Fruit fly (Drosophila melanogaster) whole organism, embryonic: Measurements from ENCODE around the gene Jupiter.
A peak's percentile ranks its signal among the peaks of the same experiment; 100 is the strongest.

Experiments used
- Aef1 ChIP-seq: fragments of 200-800 bp; sonication (Bioruptor generic); IDR thresholded peaks from 3 replicates; pipeline ENCODE4 v1.3.6; 2022; ENCODE audit warnings: missing biosample characterization, missing genetic modification characterization
- Awh ChIP-seq: fragments of 200-800 bp; sonication (Bioruptor generic); IDR thresholded peaks from 2 replicates; pipeline ENCODE4, ENCODE4 v1.3.6; 2022; ENCODE audit warnings: missing biosample characterization, missing genetic modification characterization
- Bteb2 ChIP-seq: fragments of 200-800 bp; sonication (Bioruptor generic); optimal IDR thresholded peaks from 2 replicates; lab custom pipeline; 2016; ENCODE audit warnings: missing biosample characterization, missing genetic modification characterization
- CG1024 ChIP-seq: fragments of 200-800 bp; sonication (Bioruptor generic); IDR thresholded peaks from 2 replicates; pipeline ENCODE4 v1.3.6; 2022; ENCODE audit warnings: missing biosample characterization, missing genetic modification characterization
- CG10321 ChIP-seq: fragments of 200-800 bp; sonication (Bioruptor generic); IDR thresholded peaks from 2 replicates; pipeline ENCODE4 v1.3.6; 2022; ENCODE audit warnings: missing biosample characterization, missing genetic modification characterization
- CG10543 ChIP-seq: fragments of 200-800 bp; sonication (Bioruptor generic); optimal IDR thresholded peaks from 3 replicates; lab custom pipeline; 2017; ENCODE audit warnings: missing biosample characterization, mild to moderate bottlenecking, missing genetic modification characterization, moderate library complexity
- CG11456 ChIP-seq: fragments of 200-800 bp; sonication (Bioruptor generic); IDR thresholded peaks from 3 replicates; pipeline ENCODE4 v1.3.6; 2022; ENCODE audit warnings: missing biosample characterization, missing genetic modification characterization
- CG12104 ChIP-seq: fragments of 200-800 bp; sonication (Bioruptor generic); optimal IDR thresholded peaks from 3 replicates; lab custom pipeline; 2016; ENCODE audit warnings: missing biosample characterization, missing genetic modification characterization
- CG13287 ChIP-seq: fragments of 200-800 bp; sonication (Bioruptor generic); IDR thresholded peaks from 2 replicates; pipeline ENCODE4 v1.3.6; 2022; ENCODE audit warnings: missing biosample characterization, missing genetic modification characterization; ENCODE audit not compliant: partially characterized antibody
- CG13424 ChIP-seq: fragments of 200-800 bp; sonication (Bioruptor generic); optimal IDR thresholded peaks from 2 replicates; lab custom pipeline; 2019; ENCODE audit warnings: missing biosample characterization, mild to moderate bottlenecking, missing genetic modification characterization, moderate library complexity
- CG13624 ChIP-seq: fragments of 200-800 bp; sonication (Bioruptor generic); optimal IDR thresholded peaks from 2 replicates; lab custom pipeline; 2016; ENCODE audit warnings: missing biosample characterization, missing genetic modification characterization
- CG1602 ChIP-seq: fragments of 200-800 bp; sonication (Bioruptor generic); optimal IDR thresholded peaks from 3 replicates; lab custom pipeline; 2016; ENCODE audit warnings: missing biosample characterization, missing genetic modification characterization
- CG2129 ChIP-seq: fragments of 200-800 bp; sonication (Bioruptor generic); IDR thresholded peaks from 2 replicates; pipeline ENCODE4 v1.3.6; 2022; ENCODE audit warnings: missing biosample characterization, missing genetic modification characterization; ENCODE audit not compliant: partially characterized antibody
- CG30431 ChIP-seq: fragments of 200-800 bp; sonication (Bioruptor generic); optimal IDR thresholded peaks from 2 replicates; lab custom pipeline; 2017; ENCODE audit warnings: missing biosample characterization, missing genetic modification characterization
- CG31365 ChIP-seq: fragments of 200-800 bp; sonication (Bioruptor generic); optimal IDR thresholded peaks from 2 replicates; lab custom pipeline; 2018; ENCODE audit warnings: missing biosample characterization, mild to moderate bottlenecking, missing genetic modification characterization
- CG33213 ChIP-seq: fragments of 200-800 bp; sonication (Bioruptor generic); optimal IDR thresholded peaks from 3 replicates; lab custom pipeline; 2016; ENCODE audit warnings: missing biosample characterization, missing genetic modification characterization
- CG3726 ChIP-seq: fragments of 200-800 bp; sonication (Bioruptor generic); IDR thresholded peaks from 3 replicates; pipeline ENCODE4, ENCODE4 v1.3.6; 2022; ENCODE audit warnings: missing biosample characterization, missing genetic modification characterization
- CG3995 ChIP-seq: fragments of 200-800 bp; sonication (Bioruptor generic); optimal IDR thresholded peaks from 3 replicates; lab custom pipeline; 2016; ENCODE audit warnings: missing biosample characterization, missing genetic modification characterization
- CG43689 ChIP-seq: fragments of 200-800 bp; sonication (Bioruptor generic); IDR thresholded peaks from 2 replicates; pipeline ENCODE4 v1.3.6; 2022; ENCODE audit warnings: missing biosample characterization, missing genetic modification characterization
- CG4404 ChIP-seq: fragments of 200-800 bp; sonication (Bioruptor generic); IDR thresholded peaks from 2 replicates; pipeline ENCODE4 v1.3.6; 2022; ENCODE audit warnings: missing biosample characterization, missing genetic modification characterization
- CG4424 ChIP-seq: fragments of 200-800 bp; sonication (Bioruptor generic); optimal IDR thresholded peaks from 3 replicates; lab custom pipeline; 2016; ENCODE audit warnings: missing biosample characterization, missing genetic modification characterization
- CG5245 ChIP-seq: fragments of 200-800 bp; sonication (Bioruptor generic); optimal IDR thresholded peaks from 3 replicates; lab custom pipeline; 2016; ENCODE audit warnings: missing biosample characterization, missing genetic modification characterization
- CG7786 ChIP-seq: fragments of 200-800 bp; sonication (Bioruptor generic); optimal IDR thresholded peaks from 2 replicates; lab custom pipeline; 2016; ENCODE audit warnings: missing biosample characterization, missing genetic modification characterization
- CG9727 ChIP-seq: fragments of 200-800 bp; sonication (Bioruptor generic); optimal IDR thresholded peaks from 3 replicates; lab custom pipeline; 2017; ENCODE audit warnings: missing biosample characterization, mild to moderate bottlenecking, missing genetic modification characterization
- CG9876 ChIP-seq: fragments of 200-800 bp; sonication (Bioruptor generic); optimal IDR thresholded peaks from 2 replicates; lab custom pipeline; 2016; ENCODE audit warnings: missing biosample characterization, missing genetic modification characterization
- CoRest ChIP-seq: fragments of 200-800 bp; sonication (Bioruptor generic); optimal IDR thresholded peaks from 3 replicates; lab custom pipeline; 2018; ENCODE audit warnings: missing biosample characterization, mild to moderate bottlenecking, missing genetic modification characterization, moderate library complexity
- Dref ChIP-seq: fragments of 200-800 bp; sonication (Bioruptor generic); IDR thresholded peaks from 2 replicates; pipeline ENCODE4 v1.3.6; 2022; ENCODE audit warnings: missing biosample characterization, missing genetic modification characterization
- Fer1 ChIP-seq: fragments of 200-800 bp; sonication (Bioruptor generic); optimal IDR thresholded peaks from 2 replicates; lab custom pipeline; 2017; ENCODE audit warnings: missing biosample characterization, mild to moderate bottlenecking, missing genetic modification characterization
- H2.0 ChIP-seq: fragments of 200-800 bp; sonication (Bioruptor generic); IDR thresholded peaks from 2 replicates; pipeline ENCODE4 v1.3.6; 2022; ENCODE audit warnings: missing biosample characterization, missing genetic modification characterization
- Hand ChIP-seq: fragments of 200-800 bp; sonication (Bioruptor generic); optimal IDR thresholded peaks from 2 replicates; lab custom pipeline; 2017; ENCODE audit warnings: mild to moderate bottlenecking, missing biosample characterization, missing genetic modification reagents, missing genetic modification characterization
- Myb ChIP-seq: fragments of 200-800 bp; sonication (Bioruptor generic); optimal IDR thresholded peaks from 2 replicates; lab custom pipeline; 2016; ENCODE audit warnings: missing biosample characterization, missing genetic modification characterization
- NK7.1 ChIP-seq: fragments of 200-800 bp; sonication (Bioruptor generic); optimal IDR thresholded peaks from 3 replicates; lab custom pipeline; 2016; ENCODE audit warnings: missing biosample characterization, missing genetic modification characterization
- Oaz ChIP-seq: fragments of 200-800 bp; sonication (Bioruptor generic); IDR thresholded peaks from 2 replicates; pipeline ENCODE4 v1.3.6; 2022; ENCODE audit warnings: missing biosample characterization, missing genetic modification characterization
- PHDP ChIP-seq: fragments of 200-800 bp; sonication (Bioruptor generic); optimal IDR thresholded peaks from 3 replicates; lab custom pipeline; 2018; ENCODE audit warnings: missing biosample characterization, mild to moderate bottlenecking, missing genetic modification characterization, moderate library complexity
- Poxn ChIP-seq: fragments of 200-800 bp; sonication (Bioruptor generic); IDR thresholded peaks from 2 replicates; pipeline ENCODE4 v1.3.6; 2022; ENCODE audit warnings: missing biosample characterization, missing genetic modification characterization
- Side ChIP-seq: fragments of 200-800 bp; sonication (Bioruptor generic); optimal IDR thresholded peaks from 2 replicates; lab custom pipeline; 2016; ENCODE audit warnings: missing biosample characterization, missing genetic modification characterization
- Sox102F ChIP-seq: fragments of 200-800 bp; sonication (Bioruptor generic); optimal IDR thresholded peaks from 2 replicates; lab custom pipeline; 2018; ENCODE audit warnings: missing biosample characterization, mild to moderate bottlenecking, missing genetic modification characterization, moderate library complexity
- Usf ChIP-seq: fragments of 200-800 bp; sonication (Bioruptor generic); optimal IDR thresholded peaks from 2 replicates; lab custom pipeline; 2017; ENCODE audit warnings: missing genotype, missing biosample characterization, missing genetic modification characterization
- chif ChIP-seq, 2 experiments: fragments of 200-800 bp; sonication (Bioruptor generic); optimal IDR thresholded peaks; 3 replicates each; lab custom pipeline; 2016; ENCODE audit warnings: missing biosample characterization in 2 of 2, missing genetic modification characterization in 2 of 2
- crc ChIP-seq: fragments of 200-800 bp; sonication (Bioruptor generic); optimal IDR thresholded peaks from 2 replicates; lab custom pipeline; 2016; ENCODE audit warnings: missing biosample characterization, missing genetic modification characterization
- crol ChIP-seq: fragments of 200-800 bp; sonication (Bioruptor generic); IDR thresholded peaks from 2 replicates; pipeline ENCODE4 v1.3.6; 2022; ENCODE audit warnings: missing biosample characterization, missing genetic modification characterization
- dpn ChIP-seq, 2 experiments: fragments of 200-800 bp; sonication (Bioruptor generic); optimal IDR thresholded peaks; 3 replicates each; lab custom pipeline; 2016; ENCODE audit warnings: missing biosample characterization in 2 of 2, missing genetic modification characterization in 2 of 2
- esg ChIP-seq: fragments of 200-800 bp; sonication (Bioruptor generic); conservative IDR thresholded peaks from 2 replicates; pipeline ENCODE4 v1.3.6; 2022; ENCODE audit warnings: missing biosample characterization, missing genetic modification characterization
- grau ChIP-seq: fragments of 200-800 bp; optimal IDR thresholded peaks from 3 replicates; lab custom pipeline; 2019; ENCODE audit warnings: missing biosample characterization, mild to moderate bottlenecking, missing genetic modification characterization, moderate library complexity
- her ChIP-seq: fragments of 200-800 bp; sonication (Bioruptor generic); optimal IDR thresholded peaks from 2 replicates; lab custom pipeline; 2016; ENCODE audit warnings: missing biosample characterization, missing genetic modification characterization
- klu ChIP-seq: fragments of 200-800 bp; sonication (Bioruptor generic); IDR thresholded peaks from 2 replicates; pipeline ENCODE4 v1.3.6; 2022; ENCODE audit warnings: missing biosample characterization, missing genetic modification characterization
- nom ChIP-seq: fragments of 200-800 bp; sonication (Bioruptor generic); optimal IDR thresholded peaks from 2 replicates; lab custom pipeline; 2017; ENCODE audit warnings: missing biosample characterization, missing genetic modification characterization, mild to moderate bottlenecking, moderate library complexity, missing genetic modification reagents
- peb ChIP-seq: fragments of 200-800 bp; sonication (Bioruptor generic); IDR thresholded peaks from 2 replicates; pipeline ENCODE4 v1.3.6; 2022; ENCODE audit warnings: missing biosample characterization, missing genetic modification characterization
- pfk ChIP-seq: fragments of 200-800 bp; sonication (Bioruptor generic); optimal IDR thresholded peaks from 2 replicates; lab custom pipeline; 2018; ENCODE audit warnings: missing biosample characterization, mild to moderate bottlenecking, missing genetic modification characterization, moderate library complexity
- pnt ChIP-seq: fragments of 200-800 bp; sonication (Bioruptor generic); optimal IDR thresholded peaks from 3 replicates; lab custom pipeline; 2016; ENCODE audit warnings: missing biosample characterization, missing genetic modification characterization
- sob ChIP-seq: fragments of 200-800 bp; sonication (Bioruptor generic); IDR thresholded peaks from 2 replicates; pipeline ENCODE4 v1.3.6; 2022; ENCODE audit warnings: missing biosample characterization, missing genetic modification characterization
- sug ChIP-seq: fragments of 200-800 bp; optimal IDR thresholded peaks from 2 replicates; lab custom pipeline; 2019; ENCODE audit warnings: missing biosample characterization, mild to moderate bottlenecking, missing genetic modification characterization, moderate library complexity
- twi ChIP-seq: fragments of 200-800 bp; optimal IDR thresholded peaks from 2 replicates; lab custom pipeline; 2019; ENCODE audit warnings: missing biosample characterization, mild to moderate bottlenecking, missing genetic modification characterization, moderate library complexity

Gene Jupiter

DNA sequence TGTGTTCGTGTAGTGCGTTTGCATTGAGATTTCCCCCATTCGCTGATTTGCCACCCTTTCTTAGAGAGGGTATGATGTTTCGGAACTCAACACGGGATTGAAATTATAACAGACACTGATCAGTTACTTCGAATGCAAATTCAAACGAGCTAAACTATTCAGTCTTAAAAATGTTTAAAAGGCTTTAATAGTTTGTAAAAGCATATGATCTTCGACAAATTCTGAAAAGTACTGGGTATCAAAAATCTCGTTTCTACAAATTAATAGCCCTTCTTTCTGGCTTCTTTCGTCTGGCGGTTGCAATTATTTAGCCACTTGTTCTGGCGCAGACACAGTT is 37.5 kb downstream of the Jupiter start (continued):
- TF ChIP-seq sug (tag; lab: Kevin White, UChicago) (no peak), Sox102F (GFP tag; lab: Kevin White, UChicago) (peak; percentile 87), CG9727 (GFP tag; lab: Kevin White, UChicago) (peak; percentile 55), CG13624 (GFP tag; lab: Kevin White, UChicago) (peak; percentile 51), nom (GFP tag; lab: Kevin White, UChicago) (peak; percentile 38), her (peak; percentile 58), Aef1 (GFP tag; lab: Robert Waterston, UW) (peak; percentile 64; the same call in 2 of the 3 replicates), H2.0 (GFP tag; lab: Robert Waterston, UW) (peak; percentile 65), crc (peak; percentile 23), peb (GFP tag; lab: Robert Waterston, UW) (peak; percentile 64), Fer1 (GFP tag; lab: Kevin White, UChicago) (peak; percentile 45), Bteb2 (GFP tag; lab: Kevin White, UChicago) (peak; percentile 47), CG10543 (GFP tag; lab: Kevin White, UChicago) (no peak), CG13424 (tag; lab: Kevin White, UChicago) (peak; percentile 75), CG31365 (peak; percentile 14), dpn (GFP tag; optimal IDR thresholded peaks at IDR 0.05; lab: Kevin White, UChicago) (peak; percentile 68 to 77), twi (tag; lab: Kevin White, UChicago) (no peak), CG1024 (GFP tag; lab: Robert Waterston, UW) (peak; percentile 71), CG11456 (peak; percentile 11; the same call in 1 of the 3 replicates), CG3995 (no peak), Poxn (GFP tag; lab: Robert Waterston, UW) (no peak), CG43689 (GFP tag; lab: Robert Waterston, UW) (peak; percentile 66), pfk (GFP tag; lab: Kevin White, UChicago) (no peak), CG12104 (peak; percentile 29), Hand (GFP tag; lab: Kevin White, UChicago) (no peak), CG30431 (GFP tag; lab: Kevin White, UChicago) (peak; percentile 51), Side (GFP tag; lab: Kevin White, UChicago) (peak; percentile 59), chif (GFP tag; optimal IDR thresholded peaks at IDR 0.05; lab: Kevin White, UChicago) (peak; percentile 51 to 59), CG2129 (GFP tag; lab: Robert Waterston, UW) (no peak), NK7.1 (peak; percentile 38), CG3726 (GFP tag; lab: Robert Waterston, UW) (no peak), esg (GFP tag; lab: Robert Waterston, UW) (peak; percentile 71), grau (tag; lab: Kevin White, UChicago) (peak; percentile 68), crol (GFP tag; lab: Robert Waterston, UW) (no peak), CG10321 (no peak), Dref (GFP tag; lab: Robert Waterston, UW) (no peak), CG33213 (GFP tag; lab: Kevin White, UChicago) (peak; percentile 57), CoRest (tag; lab: Kevin White, UChicago) (peak; percentile 66), PHDP (tag; lab: Kevin White, UChicago) (peak; percentile 67), CG4404 (no peak), CG13287 (GFP tag; lab: Robert Waterston, UW) (no peak), sob (GFP tag; lab: Robert Waterston, UW) (peak; percentile 51; the same call in 1 of the 2 replicates), CG5245 (GFP tag; lab: Kevin White, UChicago) (peak; percentile 52), CG1602 (peak; percentile 26), pnt (GFP tag; lab: Kevin White, UChicago) (peak; percentile 50), Myb (GFP tag; lab: Kevin White, UChicago) (peak; percentile 23), Oaz (GFP tag; lab: Robert Waterston, UW) (peak; percentile 71), Awh (GFP tag; lab: Robert Waterston, UW) (peak; percentile 89), CG9876 (GFP tag; lab: Kevin White, UChicago) (no peak), CG4424 (peak; percentile 39), klu (no peak), Usf (no peak), CG7786 (GFP tag; lab: Kevin White, UChicago) (peak; percentile 44)
